Worm (Caenorhabditis elegans) whole organism, L4 larva: ENCODE results near the gene ttx-1.

ENCODE experiments used
- F10B5.3 ChIP-seq: sonication (generic microtip); optimal IDR thresholded peaks from 2 replicates; lab custom pipeline; 2016; ENCODE audit warnings: mild to moderate bottlenecking, missing genetic modification characterization, missing compliant biosample characterization
- F26F4.8 ChIP-seq: fragments of 200-800 bp; sonication (Bioruptor generic); conservative IDR thresholded peaks from 2 replicates; pipeline ENCODE4 v1.3.6; 2022; ENCODE audit warnings: missing genetic modification characterization, missing compliant biosample characterization
- F44E2.7 ChIP-seq: fragments of 200-800 bp; sonication (Bioruptor generic); IDR thresholded peaks from 2 replicates; pipeline ENCODE4 v2.1.2; 2022; ENCODE audit warnings: missing genetic modification characterization, missing compliant biosample characterization
- F49E8.2 ChIP-seq: sonication (generic microtip); optimal IDR thresholded peaks from 2 replicates; lab custom pipeline; 2016; ENCODE audit warnings: missing compliant biosample characterization, mild to moderate bottlenecking, missing genetic modification characterization, borderline replicate concordance
- R02D3.7 ChIP-seq: fragments of 150-350 bp; sonication (generic microtip); optimal IDR thresholded peaks from 3 replicates; lab custom pipeline; 2014; ENCODE audit warnings: missing biosample characterization, missing genetic modification characterization
- Y48G9A.11 ChIP-seq: fragments of 200-800 bp; sonication (Bioruptor generic); IDR thresholded peaks from 2 replicates; pipeline ENCODE4 v1.3.6; 2022; ENCODE audit warnings: missing genetic modification reagents, missing genetic modification characterization, missing compliant biosample characterization
- Y75B8A.6 ChIP-seq: fragments of 200-800 bp; sonication (Bioruptor generic); IDR thresholded peaks from 2 replicates; pipeline ENCODE4 v1.3.6; 2022; ENCODE audit warnings: missing genetic modification reagents, missing genetic modification characterization, missing compliant biosample characterization
- ama-1 ChIP-seq: fragments of 150-350 bp; optimal IDR thresholded peaks from 2 replicates; lab custom pipeline; 2014; ENCODE audit warnings: inconsistent platforms, mixed read lengths
- arid-1 ChIP-seq: fragments of 200-800 bp; sonication (Bioruptor generic); conservative IDR thresholded peaks from 2 replicates; pipeline ENCODE4 v1.3.6; 2022; ENCODE audit warnings: missing genetic modification reagents, missing genetic modification characterization, missing compliant biosample characterization
- daf-12 ChIP-seq: fragments of 150-350 bp; optimal IDR thresholded peaks from 2 replicates; lab custom pipeline; 2014; ENCODE audit warnings: missing biosample characterization, missing genetic modification reagents, missing genetic modification characterization
- daf-16 ChIP-seq, 3 experiments: sonication (generic microtip); optimal IDR thresholded peaks; 2 replicates each; lab custom pipeline; 2016 to 2017; ENCODE audit warnings: missing genetic modification characterization in 3 of 3, missing genetic modification reagents in 3 of 3, mild to moderate bottlenecking in 2 of 3, missing compliant biosample characterization in 2 of 3, missing biosample characterization in 1 of 3, moderate library complexity in 1 of 3
- dmd-6 ChIP-seq: fragments of 200-800 bp; sonication (Bioruptor generic); IDR thresholded peaks from 2 replicates; pipeline ENCODE4 v1.3.6; 2022; ENCODE audit warnings: missing genetic modification reagents, missing genetic modification characterization, missing compliant biosample characterization
- dpl-1 ChIP-seq: fragments of 150-350 bp; optimal IDR thresholded peaks from 2 replicates; lab custom pipeline; 2014; ENCODE audit warnings: missing biosample characterization, missing genetic modification reagents, missing genetic modification characterization
- dve-1 ChIP-seq: sonication (generic microtip); optimal IDR thresholded peaks from 2 replicates; lab custom pipeline; 2017; ENCODE audit warnings: antibody characterized with exemption, mild to moderate bottlenecking, missing genetic modification characterization, missing compliant biosample characterization; ENCODE audit not compliant: insufficient read depth
- egl-27 ChIP-seq: sonication (generic microtip); optimal IDR thresholded peaks from 3 replicates; lab custom pipeline; 2017; ENCODE audit warnings: missing biosample characterization, missing genetic modification reagents, missing genetic modification characterization
- fkh-10 ChIP-seq: fragments of 150-350 bp; optimal IDR thresholded peaks from 2 replicates; lab custom pipeline; 2014; ENCODE audit warnings: missing biosample characterization, missing genetic modification reagents, missing genetic modification characterization
- gei-8 ChIP-seq: fragments of 200-800 bp; sonication (Bioruptor generic); optimal IDR thresholded peaks from 2 replicates; lab custom pipeline; 2018; ENCODE audit warnings: mild to moderate bottlenecking, missing genetic modification characterization, missing compliant biosample characterization
- hlh-30 ChIP-seq: sonication (generic microtip); optimal IDR thresholded peaks from 2 replicates; lab custom pipeline; 2017; ENCODE audit warnings: antibody characterized with exemption, mild to moderate bottlenecking, missing genetic modification characterization, missing compliant biosample characterization; ENCODE audit not compliant: insufficient read depth
- hmg-1.1 ChIP-seq: fragments of 200-800 bp; sonication (Bioruptor generic); IDR thresholded peaks from 2 replicates; pipeline ENCODE4 v1.3.6; 2022; ENCODE audit warnings: missing genetic modification reagents, missing genetic modification characterization, missing compliant biosample characterization
- lin-29 ChIP-seq: fragments of 200-800 bp; sonication (Bioruptor generic); IDR thresholded peaks from 2 replicates; pipeline ENCODE4 v1.3.6; 2022; ENCODE audit warnings: missing genetic modification reagents, missing genetic modification characterization, missing compliant biosample characterization
- lsy-2 ChIP-seq, 2 experiments: fragments of 150-350 bp in 1 of 2; sonication (generic microtip) in 1 of 2; optimal IDR thresholded peaks; 2 replicates each; lab custom pipeline; 2014 to 2017; ENCODE audit warnings: missing biosample characterization in 2 of 2, missing genetic modification characterization in 2 of 2
- madf-9 ChIP-seq: fragments of 200-800 bp; sonication (Bioruptor generic); conservative IDR thresholded peaks from 2 replicates; pipeline ENCODE4 v1.3.6; 2022; ENCODE audit warnings: missing genetic modification reagents, missing genetic modification characterization, missing compliant biosample characterization
- nhr-10 ChIP-seq: fragments of 150-350 bp; optimal IDR thresholded peaks from 2 replicates; lab custom pipeline; 2014; ENCODE audit warnings: missing biosample characterization, missing genetic modification characterization
- nhr-102 ChIP-seq: sonication (generic microtip); optimal IDR thresholded peaks from 2 replicates; lab custom pipeline; 2016; ENCODE audit warnings: mild to moderate bottlenecking, missing genetic modification characterization, moderate library complexity, missing compliant biosample characterization
- nhr-28 ChIP-seq: fragments of 150-350 bp; optimal IDR thresholded peaks from 2 replicates; lab custom pipeline; 2014; ENCODE audit warnings: missing biosample characterization, missing genetic modification characterization
- nhr-41 ChIP-seq: fragments of 200-800 bp; sonication (Bioruptor generic); IDR thresholded peaks from 2 replicates; pipeline ENCODE4 v1.3.6; 2022; ENCODE audit warnings: missing genetic modification reagents, missing genetic modification characterization, missing compliant biosample characterization
- nhr-42 ChIP-seq: fragments of 200-800 bp; sonication (Bioruptor generic); IDR thresholded peaks from 2 replicates; pipeline ENCODE4 v1.3.6; 2022; ENCODE audit warnings: missing genetic modification characterization, missing compliant biosample characterization
- nhr-48 ChIP-seq: sonication (generic microtip); optimal IDR thresholded peaks from 2 replicates; lab custom pipeline; 2016; ENCODE audit warnings: mild to moderate bottlenecking, missing genetic modification characterization, missing compliant biosample characterization
- nhr-77 ChIP-seq: fragments of 150-350 bp; optimal IDR thresholded peaks from 2 replicates; lab custom pipeline; 2014; ENCODE audit warnings: missing biosample characterization, missing genetic modification characterization
- pqm-1 ChIP-seq: sonication (generic microtip); optimal IDR thresholded peaks from 2 replicates; lab custom pipeline; 2017; ENCODE audit warnings: missing biosample characterization, missing genetic modification characterization
- rbr-2 ChIP-seq: sonication (generic microtip); optimal IDR thresholded peaks from 2 replicates; lab custom pipeline; 2016; ENCODE audit warnings: missing genotype, missing genetic modification characterization, missing compliant biosample characterization
- skn-1 ChIP-seq: fragments of 150-350 bp; optimal IDR thresholded peaks from 2 replicates; lab custom pipeline; 2014; ENCODE audit warnings: missing biosample characterization, missing genetic modification characterization
- snpc-1.2 ChIP-seq: fragments of 200-800 bp; sonication (Bioruptor generic); IDR thresholded peaks from 2 replicates; pipeline ENCODE4 v1.3.6; 2022; ENCODE audit warnings: missing genetic modification reagents, missing genetic modification characterization, missing compliant biosample characterization
- snpc-4 ChIP-seq: fragments of 150-350 bp; optimal IDR thresholded peaks from 2 replicates; lab custom pipeline; 2014; ENCODE audit warnings: missing biosample characterization, missing genetic modification characterization
- spr-1 ChIP-seq: sonication (generic microtip); optimal IDR thresholded peaks from 2 replicates; lab custom pipeline; 2016; ENCODE audit warnings: mild to moderate bottlenecking, missing genetic modification characterization, missing compliant biosample characterization
- tra-1 ChIP-seq: fragments of 200-800 bp; sonication (Bioruptor generic); IDR thresholded peaks from 2 replicates; pipeline ENCODE4 v1.3.6; 2022; ENCODE audit warnings: missing genetic modification reagents, missing genetic modification characterization, missing compliant biosample characterization
- unc-130 ChIP-seq: sonication (generic microtip); optimal IDR thresholded peaks from 2 replicates; lab custom pipeline; 2016; ENCODE audit warnings: missing genetic modification reagents, missing genetic modification characterization, missing compliant biosample characterization
- unc-39 ChIP-seq: sonication (generic microtip); optimal IDR thresholded peaks from 2 replicates; lab custom pipeline; 2017; ENCODE audit warnings: missing biosample characterization, missing genetic modification characterization
- unc-62 ChIP-seq, 3 experiments: fragments of 150-350 bp in 1 of 3; sonication (generic microtip); optimal IDR thresholded peaks in 2 of 3; peaks in 1 of 3; 1 replicate in 1 of 3; 2 replicates in 2 of 3; lab custom pipeline; 2014 to 2017; ENCODE audit warnings: missing biosample characterization in 3 of 3, missing genetic modification characterization in 3 of 3, missing genetic modification reagents in 3 of 3, missing genotype in 1 of 3
- vab-7 ChIP-seq: fragments of 200-800 bp; sonication (Bioruptor generic); IDR thresholded peaks from 2 replicates; pipeline ENCODE4 v1.3.6; 2022; ENCODE audit warnings: missing genetic modification reagents, missing genetic modification characterization, missing compliant biosample characterization
- zfp-3 ChIP-seq: fragments of 200-800 bp; sonication (Bioruptor generic); conservative IDR thresholded peaks from 2 replicates; pipeline ENCODE4 v1.3.6; 2022; ENCODE audit warnings: missing genetic modification reagents, missing genetic modification characterization, missing compliant biosample characterization

Gene ttx-1

ce11 chrV:20088340-20088739 lies 24.4 kb upstream of the ttx-1 start:
- TF ChIP-seq snpc-1.2 (GFP tag; lab: Robert Waterston, UW) (0 out of 2 replicates have a peak, but pooled peaks have one; percentile 26), F44E2.7 (GFP tag; lab: Robert Waterston, UW) (0 out of 2 replicates have a peak, but pooled peaks have one; percentile 48), unc-130 (GFP tag; lab: Kevin White, UChicago) (peak; percentile 47), ama-1 (peak; percentile 27), arid-1 (GFP tag; lab: Robert Waterston, UW) (peak; percentile 57; the same call in 1 of the 2 replicates), F49E8.2 (tag; lab: Kevin White, UChicago) (peak; percentile 63), Y48G9A.11 (GFP tag; lab: Robert Waterston, UW) (peak; percentile 66; the same call in 1 of the 2 replicates)

DNA sequence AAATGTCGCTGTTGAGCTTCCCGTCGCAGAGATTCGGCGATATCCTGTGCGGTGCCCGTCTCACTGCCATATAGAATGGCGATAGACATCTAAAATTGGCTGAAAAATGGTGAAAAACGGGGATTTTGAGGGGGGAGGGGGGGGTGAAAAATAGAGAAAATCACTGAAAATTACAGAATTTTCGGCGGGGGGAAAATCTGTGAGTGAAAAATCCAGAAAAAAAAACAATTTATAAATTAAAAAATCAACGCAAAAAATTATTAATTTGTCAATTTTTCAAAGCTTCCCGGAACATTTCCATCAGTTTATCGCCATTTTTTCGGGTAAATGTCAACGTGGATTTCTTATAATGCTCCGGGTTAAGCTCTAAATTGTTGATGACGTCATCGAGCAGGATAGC lies 23.7 kb upstream of the ttx-1 start, which contains the start of gene fre-1:
fre-1 (minus strand) TSS at position 101 of the 400 bp plus-strand sequence.
- TF ChIP-seq tra-1 (GFP tag; lab: Robert Waterston, UW) (no peak), zfp-3 (no peak), F26F4.8 (GFP tag; lab: Robert Waterston, UW) (no peak), hmg-1.1 (GFP tag; lab: Robert Waterston, UW) (no peak), nhr-102 (tag; lab: Kevin White, UChicago) (no peak), dve-1 (tag; lab: Kevin White, UChicago) (no peak), R02D3.7 (no peak), spr-1 (tag; lab: Kevin White, UChicago) (no peak), dpl-1 (GFP tag; lab: Kevin White, UChicago) (no peak), arid-1 (GFP tag; lab: Robert Waterston, UW) (no peak), gei-8 (GFP tag; lab: Kevin White, UChicago) (no peak), egl-27 (tag; lab: Kevin White, UChicago) (no peak), daf-12 (tag; lab: Kevin White, UChicago) (no peak), snpc-1.2 (GFP tag; lab: Robert Waterston, UW) (no peak), lsy-2 (tag; optimal IDR thresholded peaks at IDR 0.05; lab: Kevin White, UChicago) (no peak), nhr-42 (GFP tag; lab: Robert Waterston, UW) (no peak), skn-1 (tag; lab: Kevin White, UChicago) (no peak)
- TF ChIP-seq, all 104 proteins: peak for 0

ce11 chrV:20074345-20074744 lies 10.4 kb upstream of the ttx-1 start:
- TF ChIP-seq lin-29 (GFP tag; lab: Robert Waterston, UW) (no peak), R02D3.7 (no peak), nhr-28 (tag; lab: Kevin White, UChicago) (peak; percentile 3), daf-16 (GFP tag; optimal IDR thresholded peaks at IDR 0.05; lab: Kevin White, UChicago) (no peak), daf-16 (tag; optimal IDR thresholded peaks at IDR 0.05; lab: Kevin White, UChicago) (peak; percentile 81), pqm-1 (peak; percentile 21), dve-1 (tag; lab: Kevin White, UChicago) (peak; percentile 12)

ce11 chrV:20068389-20068788 lies 4.4 kb upstream of the ttx-1 start:
- peak in 1 of 2 experiments; percentile 47 for TF ChIP-seq lsy-2 (tag; optimal IDR thresholded peaks at IDR 0.05; lab: Kevin White, UChicago)
- TF ChIP-seq nhr-102 (tag; lab: Kevin White, UChicago) = no peak
- TF ChIP-seq unc-62 (GFP tag; optimal IDR thresholded peaks at IDR 0.05 in 1 of 2; lab: Kevin White, UChicago) = peak in 1 of 2 experiments; percentile 44
- TF ChIP-seq unc-62 (tag; optimal IDR thresholded peaks at IDR 0.05; lab: Kevin White, UChicago) = no peak

DNA sequence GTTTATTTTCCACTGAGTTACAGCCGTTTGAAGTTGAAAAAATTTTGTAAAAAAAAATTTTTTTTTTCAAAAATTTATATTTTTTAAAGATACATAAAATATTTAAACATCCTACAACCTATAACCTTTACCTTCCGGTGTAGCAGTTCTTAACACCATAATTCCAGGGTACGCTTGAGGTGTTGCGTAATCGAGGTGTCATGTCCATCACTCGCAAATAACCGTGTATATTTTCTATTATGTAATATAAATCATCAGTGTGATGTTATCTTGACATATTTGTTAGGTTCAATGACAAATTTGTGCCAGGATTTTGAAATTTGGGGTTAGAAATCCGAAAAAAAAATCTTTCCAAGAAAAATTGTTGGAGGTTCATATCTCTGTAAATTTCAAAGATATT lies 3.1 kb upstream of the ttx-1 start:
- TF ChIP-seq Y75B8A.6 (no peak), fkh-10 (GFP tag; lab: Kevin White, UChicago) (no peak), nhr-41 (GFP tag; lab: Robert Waterston, UW) (no peak), unc-130 (GFP tag; lab: Kevin White, UChicago) (no peak), dmd-6 (GFP tag; lab: Robert Waterston, UW) (no peak), madf-9 (GFP tag; lab: Robert Waterston, UW) (no peak), nhr-10 (tag; lab: Kevin White, UChicago) (no peak), rbr-2 (tag; lab: Kevin White, UChicago) (no peak), nhr-77 (tag; lab: Kevin White, UChicago) (no peak), hmg-1.1 (GFP tag; lab: Robert Waterston, UW) (no peak), hlh-30 (tag; lab: Kevin White, UChicago) (no peak), snpc-4 (tag; lab: Kevin White, UChicago) (no peak), vab-7 (GFP tag; lab: Robert Waterston, UW) (no peak), unc-62 (GFP tag; optimal IDR thresholded peaks at IDR 0.05 in 1 of 2; lab: Kevin White, UChicago) (no peak), unc-62 (tag; optimal IDR thresholded peaks at IDR 0.05; lab: Kevin White, UChicago) (no peak), F10B5.3 (tag; lab: Kevin White, UChicago) (no peak), skn-1 (tag; lab: Kevin White, UChicago) (no peak), unc-39 (tag; lab: Kevin White, UChicago) (no peak), nhr-48 (no peak)
